Worm (Caenorhabditis elegans) whole organism, L1 larva: ENCODE measurements around the gene tag-325.

Source experiments
- hpl-2 ChIP-seq: fragments of 150-350 bp; optimal IDR thresholded peaks from 2 replicates; lab custom pipeline; 2014; ENCODE audit warnings: missing biosample characterization, missing genetic modification reagents, missing genetic modification characterization
- pax-3 ChIP-seq: fragments of 200-800 bp; sonication (Bioruptor generic); optimal IDR thresholded peaks from 2 replicates; lab custom pipeline; 2018; ENCODE audit warnings: mild to moderate bottlenecking, missing genetic modification characterization, moderate library complexity, missing compliant biosample characterization
- ztf-11 ChIP-seq, 2 experiments: sonication (generic microtip); optimal IDR thresholded peaks; 2 replicates each; lab custom pipeline; 2016 to 2017; ENCODE audit warnings: missing genetic modification characterization in 2 of 2, missing biosample characterization in 1 of 2, missing compliant biosample characterization in 1 of 2

DNA sequence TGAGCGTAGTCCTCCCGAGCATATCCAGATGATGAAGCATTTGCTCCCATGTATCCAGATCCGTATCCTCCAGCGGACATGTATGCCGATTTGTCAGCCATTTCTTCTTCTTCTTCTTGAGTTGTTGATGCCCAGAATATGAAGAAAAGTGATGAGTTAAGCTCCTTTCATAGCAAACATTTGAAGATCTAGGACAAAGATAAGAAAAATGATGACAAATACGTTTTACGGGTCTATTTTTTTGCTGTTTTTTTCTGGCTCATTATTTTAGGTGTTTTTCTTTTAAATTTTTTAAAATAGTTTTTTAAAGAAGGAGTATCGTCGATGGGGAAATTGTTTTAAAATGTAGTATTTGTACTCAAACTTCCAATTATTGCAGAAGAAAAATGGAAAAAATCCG lies 33.6 kb downstream of the tag-325 start, which contains the start of gene nspd-9:
- no peak for TF ChIP-seq hpl-2 (GFP tag; lab: Kevin White, UChicago)
- TF ChIP-seq ztf-11 (tag; optimal IDR thresholded peaks at IDR 0.05; lab: Kevin White, UChicago): no peak
- TF ChIP-seq pax-3 (tag; lab: Kevin White, UChicago): no peak
